Fruit fly (Drosophila melanogaster) whole organism, wandering third instar larva: ENCODE results near the gene CG33128.
A peak's percentile ranks its signal among the peaks of the same experiment; 100 is the strongest.

Source experiments
- Abd-B ChIP-seq: fragments of >200 bp; optimal IDR thresholded peaks from 2 replicates; lab custom pipeline; 2017; ENCODE audit warnings: missing biosample characterization, missing genetic modification characterization
- CG32264 ChIP-seq: fragments of 200-800 bp; sonication (Bioruptor generic); optimal IDR thresholded peaks from 2 replicates; lab custom pipeline; 2016; ENCODE audit warnings: missing biosample characterization, missing genetic modification characterization
- CG9705 ChIP-seq: fragments of 200-800 bp; sonication (Bioruptor generic); optimal IDR thresholded peaks from 2 replicates; lab custom pipeline; 2018; ENCODE audit warnings: missing biosample characterization, mild to moderate bottlenecking, missing genetic modification characterization
- CrebA ChIP-seq: fragments of 200-800 bp; sonication (Bioruptor generic); optimal IDR thresholded peaks from 2 replicates; lab custom pipeline; 2016; ENCODE audit warnings: missing biosample characterization, mild to moderate bottlenecking, missing genetic modification characterization, borderline replicate concordance
- Dfd ChIP-seq: fragments of >200 bp; optimal IDR thresholded peaks from 2 replicates; lab custom pipeline; 2017; ENCODE audit warnings: missing biosample characterization, missing genetic modification characterization
- Dif ChIP-seq: fragments of 200-275, 200-300 bp; sonication (Bioruptor generic); optimal IDR thresholded peaks from 2 replicates; lab custom pipeline; 2018; ENCODE audit warnings: missing biosample characterization, missing genetic modification characterization; ENCODE audit not compliant: partially characterized antibody
- GATAd ChIP-seq: sonication (Bioruptor generic); optimal IDR thresholded peaks from 2 replicates; lab custom pipeline; 2016; ENCODE audit warnings: missing biosample characterization, missing genetic modification characterization
- HLH106 ChIP-seq: fragments of 200-800 bp; optimal IDR thresholded peaks from 3 replicates; lab custom pipeline; 2019; ENCODE audit warnings: missing biosample characterization, mild to moderate bottlenecking, missing genetic modification characterization, moderate library complexity
- Hnf4 ChIP-seq: fragments of 200-800 bp; sonication (Bioruptor generic); optimal IDR thresholded peaks from 2 replicates; lab custom pipeline; 2016; ENCODE audit warnings: missing biosample characterization, mild to moderate bottlenecking, missing genetic modification characterization
- Hr78 ChIP-seq: fragments of >200 bp; optimal IDR thresholded peaks from 2 replicates; lab custom pipeline; 2017; ENCODE audit warnings: missing biosample characterization, missing genetic modification characterization
- Jra ChIP-seq: sonication (Bioruptor generic); optimal IDR thresholded peaks from 2 replicates; lab custom pipeline; 2016; ENCODE audit warnings: missing biosample characterization, missing genetic modification characterization
- Mio ChIP-seq: sonication (Bioruptor generic); optimal IDR thresholded peaks from 2 replicates; lab custom pipeline; 2016; ENCODE audit warnings: missing biosample characterization, missing genetic modification characterization
- Myc ChIP-seq: fragments of >200 bp; optimal IDR thresholded peaks from 2 replicates; lab custom pipeline; 2017
- N ChIP-seq: fragments of >200 bp; optimal IDR thresholded peaks from 2 replicates; lab custom pipeline; 2018; ENCODE audit warnings: missing biosample characterization, missing external identifiers, missing genetic modification characterization
- OdsH ChIP-seq: fragments of 200-800 bp; sonication (Bioruptor generic); optimal IDR thresholded peaks from 2 replicates; lab custom pipeline; 2016; ENCODE audit warnings: missing biosample characterization, mild to moderate bottlenecking, missing genetic modification characterization
- Rel ChIP-seq, 2 experiments: fragments of 200-800 bp; sonication (Bioruptor generic) in 1 of 2; optimal IDR thresholded peaks; 2 replicates in 1 of 2; 3 replicates in 1 of 2; lab custom pipeline; 2016 to 2019; ENCODE audit warnings: mild to moderate bottlenecking in 2 of 2, missing biosample characterization in 2 of 2, missing genetic modification characterization in 2 of 2, moderate library complexity in 1 of 2
- Sp1 ChIP-seq: fragments of 200-800 bp; sonication (Bioruptor generic); optimal IDR thresholded peaks from 3 replicates; lab custom pipeline; 2019; ENCODE audit warnings: missing biosample characterization, mild to moderate bottlenecking, missing genetic modification characterization, moderate library complexity
- br ChIP-seq: fragments of 200-800 bp; sonication (Bioruptor generic); optimal IDR thresholded peaks from 2 replicates; lab custom pipeline; 2016; ENCODE audit warnings: missing biosample characterization, missing genetic modification characterization
- brk ChIP-seq: fragments of 200-800 bp; sonication (Bioruptor generic); optimal IDR thresholded peaks from 2 replicates; lab custom pipeline; 2016; ENCODE audit warnings: missing biosample characterization, mild to moderate bottlenecking, missing genetic modification characterization
- dl ChIP-seq, 2 experiments: fragments of 175-275, 200-275 bp in 1 of 2; fragments of 200-275 bp in 1 of 2; sonication (Bioruptor generic); optimal IDR thresholded peaks; lab custom pipeline; 2018; ENCODE audit warnings: mild to moderate bottlenecking in 2 of 2, missing biosample characterization in 2 of 2, missing genetic modification characterization in 2 of 2, moderate library complexity in 2 of 2; ENCODE audit not compliant: partially characterized antibody in 2 of 2, insufficient read depth in 1 of 2
- dmrt93B ChIP-seq: fragments of 200-800 bp; sonication (Bioruptor generic); optimal IDR thresholded peaks from 2 replicates; lab custom pipeline; 2018; ENCODE audit warnings: missing biosample characterization, mild to moderate bottlenecking, missing genetic modification characterization
- dsf ChIP-seq: sonication (Bioruptor generic); optimal IDR thresholded peaks from 2 replicates; lab custom pipeline; 2016; ENCODE audit warnings: missing biosample characterization, missing genetic modification characterization, borderline replicate concordance
- ey ChIP-seq: fragments of 200-800 bp; sonication (Bioruptor generic); optimal IDR thresholded peaks from 2 replicates; lab custom pipeline; 2016; ENCODE audit warnings: missing biosample characterization, missing genetic modification characterization
- foxo ChIP-seq, 2 experiments: fragments of 200-800 bp; sonication (Bioruptor generic); optimal IDR thresholded peaks; 2 replicates in 1 of 2; 3 replicates in 1 of 2; lab custom pipeline; 2016 to 2017; ENCODE audit warnings: missing biosample characterization in 2 of 2, missing genetic modification characterization in 2 of 2
- fru ChIP-seq: fragments of 200-800 bp; sonication (Bioruptor generic); optimal IDR thresholded peaks from 3 replicates; lab custom pipeline; 2016; ENCODE audit warnings: missing biosample characterization, mild to moderate bottlenecking, missing genetic modification characterization
- h ChIP-seq: fragments of 200-800 bp; sonication (Bioruptor generic); optimal IDR thresholded peaks from 3 replicates; lab custom pipeline; 2016; ENCODE audit warnings: missing biosample characterization, mild to moderate bottlenecking, missing genetic modification characterization
- jim ChIP-seq: fragments of 175-275, 200-325 bp; sonication (Bioruptor generic); optimal IDR thresholded peaks from 2 replicates; lab custom pipeline; 2016; ENCODE audit warnings: missing biosample characterization, mild to moderate bottlenecking, missing genetic modification characterization
- lola ChIP-seq: fragments of >200 bp; optimal IDR thresholded peaks from 2 replicates; lab custom pipeline; 2017; ENCODE audit warnings: missing biosample characterization, missing genetic modification characterization
- pan ChIP-seq: fragments of >200 bp; optimal IDR thresholded peaks from 2 replicates; lab custom pipeline; 2017
- psq ChIP-seq: fragments of 200-800 bp; sonication (Bioruptor generic); optimal IDR thresholded peaks from 3 replicates; lab custom pipeline; 2017; ENCODE audit warnings: missing biosample characterization, mild to moderate bottlenecking, missing genetic modification characterization, moderate library complexity
- rgr ChIP-seq: fragments of 200-800 bp; sonication (Bioruptor generic); optimal IDR thresholded peaks from 3 replicates; lab custom pipeline; 2016; ENCODE audit warnings: missing biosample characterization, mild to moderate bottlenecking, missing genetic modification characterization
- sage ChIP-seq: fragments of 200-800 bp; sonication (Bioruptor generic); optimal IDR thresholded peaks from 2 replicates; lab custom pipeline; 2016; ENCODE audit warnings: missing biosample characterization, mild to moderate bottlenecking, missing genetic modification characterization
- sv ChIP-seq: fragments of 200-800 bp; sonication (Bioruptor generic); optimal IDR thresholded peaks from 3 replicates; lab custom pipeline; 2016; ENCODE audit warnings: missing biosample characterization, missing genetic modification characterization
- tai ChIP-seq: sonication (Bioruptor generic); optimal IDR thresholded peaks from 2 replicates; lab custom pipeline; 2016; ENCODE audit warnings: missing biosample characterization, missing genetic modification characterization
- usp ChIP-seq: fragments of >200 bp; optimal IDR thresholded peaks from 2 replicates; lab custom pipeline; 2017; ENCODE audit warnings: missing biosample characterization, missing genetic modification characterization
- woc ChIP-seq: sonication (Bioruptor generic); optimal IDR thresholded peaks from 2 replicates; lab custom pipeline; 2016; ENCODE audit warnings: missing biosample characterization, mild to moderate bottlenecking, missing genetic modification characterization

Gene CG33128

dm6 chr2L:1493770-1494169 lies at the start of gene CG33128:
Gene CG33128 (plus strand): TSS chr2L:1494070.
- TF ChIP-seq Abd-B (GFP tag; lab: Kevin White, UChicago) (no peak), Dfd (no peak), Mio (GFP tag; lab: Kevin White, UChicago) (no peak), usp (GFP tag; lab: Kevin White, UChicago) (no peak), jim (GFP tag; lab: Kevin White, UChicago) (no peak), GATAd (no peak), h (GFP tag; lab: Kevin White, UChicago) (no peak), pan (lab: Kevin White, UChicago) (no peak)
- TF ChIP-seq, all 38 proteins: peak for 0

dm6 chr2L:1445048-1445447 lies 48.8 kb upstream of the CG33128 start:
- TF ChIP-seq br (GFP tag; lab: Kevin White, UChicago) (peak; percentile 72), HLH106 (tag; lab: Kevin White, UChicago) (peak; percentile 88), Jra (GFP tag; lab: Kevin White, UChicago) (peak; percentile 42), rgr (peak; percentile 87), Dif (GFP tag; lab: Kevin White, UChicago) (no peak), dl (GFP tag; optimal IDR thresholded peaks at IDR 0.05; lab: Kevin White, UChicago; ENCODE audit: insufficient read depth in 1 of 2, partially characterized antibody in 2 of 2) (no peak), Mio (GFP tag; lab: Kevin White, UChicago) (no peak), Myc (lab: Kevin White, UChicago) (no peak), lola (no peak), dsf (GFP tag; lab: Kevin White, UChicago) (peak; percentile 35), ey (GFP tag; lab: Kevin White, UChicago) (peak; percentile 80), sv (GFP tag; lab: Kevin White, UChicago) (no peak), CrebA (GFP tag; lab: Kevin White, UChicago) (peak; percentile 58), Dfd (no peak), CG9705 (GFP tag; lab: Kevin White, UChicago) (peak; percentile 83), Sp1 (GFP tag; lab: Kevin White, UChicago) (peak; percentile 83), woc (peak; percentile 77), tai (GFP tag; lab: Kevin White, UChicago) (peak; percentile 44), GATAd (no peak), brk (GFP tag; lab: Kevin White, UChicago) (peak; percentile 71), Abd-B (GFP tag; lab: Kevin White, UChicago) (no peak), sage (GFP tag; lab: Kevin White, UChicago) (peak; percentile 86), N (GFP tag; lab: Kevin White, UChicago) (no peak), foxo (GFP tag; optimal IDR thresholded peaks at IDR 0.05; lab: Kevin White, UChicago) (peak in 1 of 2 experiments; percentile 87), psq (peak; percentile 81), dmrt93B (GFP tag; lab: Kevin White, UChicago) (peak; percentile 68), Hnf4 (GFP tag; lab: Kevin White, UChicago) (peak; percentile 78), CG32264 (GFP tag; lab: Kevin White, UChicago) (peak; percentile 30), pan (lab: Kevin White, UChicago) (no peak), Rel (GFP tag; optimal IDR thresholded peaks at IDR 0.05; lab: Kevin White, UChicago) (peak; percentile 88), Rel (tag; optimal IDR thresholded peaks at IDR 0.05; lab: Kevin White, UChicago) (peak; percentile 79), OdsH (GFP tag; lab: Kevin White, UChicago) (peak; percentile 85), h (GFP tag; lab: Kevin White, UChicago) (peak; percentile 90), fru (GFP tag; lab: Kevin White, UChicago) (peak; percentile 82)

dm6 chr2L:1446740-1447139 lies 47.1 kb upstream of the CG33128 start:
- TF ChIP-seq woc (no peak), ey (GFP tag; lab: Kevin White, UChicago) (no peak), Sp1 (GFP tag; lab: Kevin White, UChicago) (no peak), dl (GFP tag; optimal IDR thresholded peaks at IDR 0.05; lab: Kevin White, UChicago; ENCODE audit: insufficient read depth in 1 of 2, partially characterized antibody in 2 of 2) (no peak), usp (GFP tag; lab: Kevin White, UChicago) (no peak), Dif (GFP tag; lab: Kevin White, UChicago) (no peak), sage (GFP tag; lab: Kevin White, UChicago) (no peak), Abd-B (GFP tag; lab: Kevin White, UChicago) (no peak), OdsH (GFP tag; lab: Kevin White, UChicago) (no peak), Hr78 (GFP tag; lab: Kevin White, UChicago) (no peak), CG9705 (GFP tag; lab: Kevin White, UChicago) (no peak), jim (GFP tag; lab: Kevin White, UChicago) (no peak), brk (GFP tag; lab: Kevin White, UChicago) (no peak), CG32264 (GFP tag; lab: Kevin White, UChicago) (no peak), Dfd (no peak), Hnf4 (GFP tag; lab: Kevin White, UChicago) (no peak), sv (GFP tag; lab: Kevin White, UChicago) (no peak)
